Worm (Caenorhabditis elegans): ENCODE measurements around the gene C54E4.4.

C54E4.4 gene

DNA sequence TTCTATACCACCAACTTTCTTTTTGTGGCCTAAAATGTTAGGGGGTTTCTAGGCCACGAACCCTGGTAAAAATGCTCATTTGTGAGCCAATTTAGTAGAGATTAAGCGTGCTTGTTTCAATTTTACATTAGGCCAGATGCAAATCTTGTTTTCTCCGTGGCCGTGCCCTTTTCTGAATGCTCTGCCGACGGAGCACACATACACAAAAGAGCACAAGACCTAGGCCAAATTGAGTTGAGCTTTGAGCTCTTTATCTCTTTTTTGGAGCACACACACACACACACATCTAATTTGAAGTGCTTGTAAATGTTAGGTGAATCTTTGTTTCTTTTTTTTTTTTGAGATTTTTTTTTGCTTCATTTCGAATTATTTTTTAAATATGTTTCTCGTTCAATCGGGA lies 4.5 kb upstream of the C54E4.4 start:
- TF ChIP-seq unc-42 (tag; optimal IDR thresholded peaks at IDR 0.05) (peak; percentile 80), ceh-14 (tag; optimal IDR thresholded peaks at IDR 0.05) (no peak)

ce11 chrIV:2170332-2170731 lies 1.9 kb upstream of the C54E4.4 start:
- no peak for TF ChIP-seq ttx-3 (tag; optimal IDR thresholded peaks at IDR 0.05)
- TF ChIP-seq pag-3 (tag; optimal IDR thresholded peaks at IDR 0.05; ENCODE audit: borderline replicate concordance): no peak
- TF ChIP-seq unc-42 (tag; optimal IDR thresholded peaks at IDR 0.05): no peak
- TF ChIP-seq madf-2 (tag; optimal IDR thresholded peaks at IDR 0.05): no peak
- TF ChIP-seq F13H6.1 (tag; optimal IDR thresholded peaks at IDR 0.05): no peak
- TF ChIP-seq pax-1 (tag; optimal IDR thresholded peaks at IDR 0.05): no peak
- no peak for TF ChIP-seq nhr-232 (tag; optimal IDR thresholded peaks at IDR 0.05)
- no peak for TF ChIP-seq K02D7.2 (tag; optimal IDR thresholded peaks at IDR 0.05)
- no peak for TF ChIP-seq ceh-48 (tag; optimal IDR thresholded peaks at IDR 0.05)
- no peak for TF ChIP-seq ceh-24 (tag; optimal IDR thresholded peaks at IDR 0.05)
- TF ChIP-seq hlh-30 (tag; optimal IDR thresholded peaks at IDR 0.05; ENCODE audit: insufficient read depth): no peak
- TF ChIP-seq ceh-6 (GFP tag; optimal IDR thresholded peaks at IDR 0.05): no peak
- no peak for TF ChIP-seq pros-1 (tag; optimal IDR thresholded peaks at IDR 0.05)
- no peak for TF ChIP-seq rnt-1 (tag; optimal IDR thresholded peaks at IDR 0.05)
- no peak for TF ChIP-seq C38D4.7 (GFP tag; optimal IDR thresholded peaks at IDR 0.05)
- TF ChIP-seq T23F11.4 (GFP tag; optimal IDR thresholded peaks at IDR 0.05): no peak
- no peak for TF ChIP-seq ceh-2 (tag; optimal IDR thresholded peaks at IDR 0.05)
- TF ChIP-seq ceh-31 (tag; optimal IDR thresholded peaks at IDR 0.05): no peak

- no peak for TF ChIP-seq F13H6.1 (tag; optimal IDR thresholded peaks at IDR 0.05)
- no peak for TF ChIP-seq unc-42 (tag; optimal IDR thresholded peaks at IDR 0.05)
- no peak for TF ChIP-seq ceh-2 (tag; optimal IDR thresholded peaks at IDR 0.05)
- TF ChIP-seq ets-4 (tag; optimal IDR thresholded peaks at IDR 0.05): no peak
- no peak for TF ChIP-seq nfya-1 (tag; optimal IDR thresholded peaks at IDR 0.05)
- TF ChIP-seq elt-4 (tag; optimal IDR thresholded peaks at IDR 0.05): no peak
- no peak for TF ChIP-seq T23F11.4 (GFP tag; optimal IDR thresholded peaks at IDR 0.05)
- TF ChIP-seq ztf-16 (tag; optimal IDR thresholded peaks at IDR 0.05): no peak
- no peak for TF ChIP-seq tbx-7 (tag; optimal IDR thresholded peaks at IDR 0.05)
- no peak for TF ChIP-seq hlh-15 (tag; optimal IDR thresholded peaks at IDR 0.05)
- no peak for TF ChIP-seq C38D4.7 (GFP tag; optimal IDR thresholded peaks at IDR 0.05)
- TF ChIP-seq pat-9 (tag; optimal IDR thresholded peaks at IDR 0.05): no peak
Observed at ce11 chrIV:2162256-2162655, 6.2 kb downstream of the C54E4.4 start.

DNA sequence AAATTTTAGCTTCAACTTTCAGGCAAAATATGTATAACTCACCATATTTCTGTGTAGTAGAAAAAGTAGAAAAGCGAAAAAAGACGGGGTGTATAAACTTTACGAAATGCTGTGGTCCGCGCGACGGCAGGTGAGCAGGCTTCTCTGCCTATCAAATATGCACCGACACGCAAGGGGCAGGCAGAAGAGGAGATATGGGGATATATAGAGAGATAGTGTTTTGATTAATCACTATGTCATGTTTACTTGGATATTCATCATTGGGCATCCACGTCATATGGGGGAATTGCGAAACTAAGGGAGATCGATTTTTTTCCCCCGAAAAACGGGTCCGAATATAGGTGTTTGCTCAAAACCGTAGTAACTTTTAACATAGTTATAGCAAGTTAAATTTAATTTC lies 9.3 kb downstream of the C54E4.4 start, which contains the start of gene gcy-37:
Gene gcy-37 (minus strand): TSS at position 101 of the 400 bp plus-strand sequence.
- no peak for TF ChIP-seq pha-2 (tag; optimal IDR thresholded peaks at IDR 0.05)
- no peak for TF ChIP-seq nhr-11 (tag; optimal IDR thresholded peaks at IDR 0.05)
- no peak for TF ChIP-seq npax-4 (tag; optimal IDR thresholded peaks at IDR 0.05)
- no peak for TF ChIP-seq mec-3 (tag; optimal IDR thresholded peaks at IDR 0.05; ENCODE audit: borderline replicate concordance)
- TF ChIP-seq ceh-30 (tag; optimal IDR thresholded peaks at IDR 0.05): no peak
- no peak for TF ChIP-seq ttx-3 (tag; optimal IDR thresholded peaks at IDR 0.05)
- TF ChIP-seq hlh-15 (tag; optimal IDR thresholded peaks at IDR 0.05): no peak
- TF ChIP-seq ztf-16 (tag; optimal IDR thresholded peaks at IDR 0.05): no peak
- TF ChIP-seq ceh-24 (tag; optimal IDR thresholded peaks at IDR 0.05): no peak
- TF ChIP-seq ceh-31 (tag; optimal IDR thresholded peaks at IDR 0.05): no peak
- TF ChIP-seq ceh-19 (GFP tag; optimal IDR thresholded peaks at IDR 0.05): no peak
- TF ChIP-seq nfya-1 (tag; optimal IDR thresholded peaks at IDR 0.05): no peak
- no peak for TF ChIP-seq che-1 (tag; optimal IDR thresholded peaks at IDR 0.05)
- no peak for TF ChIP-seq eyg-1 (tag; optimal IDR thresholded peaks at IDR 0.05)
- TF ChIP-seq ahr-1 (tag; optimal IDR thresholded peaks at IDR 0.05): no peak
- TF ChIP-seq unc-3 (GFP tag; conservative IDR thresholded peaks at IDR 0.05): no peak
- no peak for TF ChIP-seq unc-3 (tag; optimal IDR thresholded peaks at IDR 0.05)
- no peak for TF ChIP-seq pqm-1 (tag; optimal IDR thresholded peaks at IDR 0.05)
- TF ChIP-seq ceh-9 (tag; optimal IDR thresholded peaks at IDR 0.05): no peak
- no peak for TF ChIP-seq pros-1 (tag; optimal IDR thresholded peaks at IDR 0.05)
- no peak for TF ChIP-seq ceh-22 (tag; optimal IDR thresholded peaks at IDR 0.05)

All from whole organism, late embryonic.